Fruit fly (Drosophila melanogaster) whole organism, embryonic: ENCODE measurements around the gene scrt.

ENCODE experiments used
- Abd-B ChIP-seq: fragments of 200-800 bp; sonication (Bioruptor generic); optimal IDR thresholded peaks from 2 replicates; lab custom pipeline; 2018; ENCODE audit warnings: missing biosample characterization, mild to moderate bottlenecking, missing genetic modification characterization, moderate library complexity
- Atf6 ChIP-seq: fragments of 200-800 bp; sonication (Bioruptor generic); IDR thresholded peaks from 2 replicates; pipeline ENCODE4 v1.3.6; 2022; ENCODE audit warnings: missing biosample characterization, missing genetic modification characterization
- B-H1 ChIP-seq: fragments of 200-800 bp; sonication (Bioruptor generic); IDR thresholded peaks from 3 replicates; pipeline ENCODE4 v1.3.6; 2022; ENCODE audit warnings: missing biosample characterization, missing genetic modification characterization
- BtbVII ChIP-seq: fragments of 200-800 bp; sonication (Bioruptor generic); optimal IDR thresholded peaks from 3 replicates; lab custom pipeline; 2017; ENCODE audit warnings: missing biosample characterization, mild to moderate bottlenecking, missing genetic modification characterization
- CG11560 ChIP-seq: fragments of 200-800 bp; sonication (Bioruptor generic); IDR thresholded peaks from 3 replicates; pipeline ENCODE4 v1.3.6; 2022; ENCODE audit warnings: missing biosample characterization, missing genetic modification characterization
- CG1233 ChIP-seq: fragments of 200-800 bp; sonication (Bioruptor generic); optimal IDR thresholded peaks from 4 replicates; lab custom pipeline; 2018; ENCODE audit warnings: missing biosample characterization, mild to moderate bottlenecking, missing genetic modification characterization
- CG12942 ChIP-seq: fragments of 200-800 bp; sonication (Bioruptor generic); optimal IDR thresholded peaks from 3 replicates; lab custom pipeline; 2016; ENCODE audit warnings: missing biosample characterization, missing genetic modification characterization
- CG13424 ChIP-seq: fragments of 200-800 bp; sonication (Bioruptor generic); optimal IDR thresholded peaks from 2 replicates; lab custom pipeline; 2019; ENCODE audit warnings: missing biosample characterization, mild to moderate bottlenecking, missing genetic modification characterization, moderate library complexity
- CG14965 ChIP-seq: fragments of 200-800 bp; sonication (Bioruptor generic); optimal IDR thresholded peaks from 2 replicates; lab custom pipeline; 2016; ENCODE audit warnings: missing biosample characterization, missing genetic modification characterization, borderline replicate concordance
- CG16815 ChIP-seq: fragments of 200-800 bp; sonication (Bioruptor generic); optimal IDR thresholded peaks from 3 replicates; lab custom pipeline; 2017; ENCODE audit warnings: missing biosample characterization, mild to moderate bottlenecking, missing genetic modification characterization
- CG18599 ChIP-seq: fragments of 200-800 bp; sonication (Bioruptor generic); optimal IDR thresholded peaks from 3 replicates; lab custom pipeline; 2017; ENCODE audit warnings: missing biosample characterization, missing genetic modification characterization, mild to moderate bottlenecking, moderate library complexity, missing genetic modification reagents
- CG3065 ChIP-seq: fragments of 200-800 bp; sonication (Bioruptor generic); optimal IDR thresholded peaks from 2 replicates; lab custom pipeline; 2016; ENCODE audit warnings: missing biosample characterization, missing genetic modification characterization
- CG31224 ChIP-seq: fragments of 200-800 bp; sonication (Bioruptor generic); IDR thresholded peaks from 2 replicates; pipeline ENCODE4 v1.3.6; 2022; ENCODE audit warnings: missing biosample characterization, missing genetic modification characterization
- CG31441 ChIP-seq: fragments of 200-800 bp; sonication (Bioruptor generic); IDR thresholded peaks from 2 replicates; pipeline ENCODE4 v1.3.6; 2022; ENCODE audit warnings: missing biosample characterization, missing genetic modification characterization
- CG3407 ChIP-seq: fragments of 200-800 bp; sonication (Bioruptor generic); optimal IDR thresholded peaks from 2 replicates; lab custom pipeline; 2018; ENCODE audit warnings: missing biosample characterization, mild to moderate bottlenecking, missing genetic modification characterization
- CG3726 ChIP-seq: fragments of 200-800 bp; sonication (Bioruptor generic); IDR thresholded peaks from 3 replicates; pipeline ENCODE4, ENCODE4 v1.3.6; 2022; ENCODE audit warnings: missing biosample characterization, missing genetic modification characterization
- CG4360 ChIP-seq: fragments of 200-800 bp; sonication (Bioruptor generic); IDR thresholded peaks from 2 replicates; pipeline ENCODE4 v1.3.6; 2022; ENCODE audit warnings: missing biosample characterization, missing genetic modification characterization
- CG4617 ChIP-seq: fragments of 200-800 bp; sonication (Bioruptor generic); optimal IDR thresholded peaks from 3 replicates; lab custom pipeline; 2016; ENCODE audit warnings: missing biosample characterization, missing genetic modification characterization, borderline replicate concordance
- CG6683 ChIP-seq: fragments of 200-800 bp; sonication (Bioruptor generic); optimal IDR thresholded peaks from 2 replicates; lab custom pipeline; 2017; ENCODE audit warnings: missing biosample characterization, mild to moderate bottlenecking, missing genetic modification characterization, missing genetic modification reagents
- CG9609 ChIP-seq: fragments of 200-800 bp; sonication (Bioruptor generic); optimal IDR thresholded peaks from 3 replicates; lab custom pipeline; 2016; ENCODE audit warnings: missing biosample characterization, missing genetic modification characterization
- Camta ChIP-seq: fragments of 200-800 bp; sonication (Bioruptor generic); optimal IDR thresholded peaks from 2 replicates; lab custom pipeline; 2016; ENCODE audit warnings: missing biosample characterization, missing genetic modification characterization
- E2f1 ChIP-seq: fragments of 200-800 bp; sonication (Bioruptor generic); IDR thresholded peaks from 2 replicates; pipeline ENCODE4 v1.3.6; 2022; ENCODE audit warnings: missing biosample characterization, missing genetic modification characterization
- Fer2 ChIP-seq: fragments of 200-800 bp; sonication (Bioruptor generic); optimal IDR thresholded peaks from 2 replicates; lab custom pipeline; 2018; ENCODE audit warnings: missing biosample characterization, mild to moderate bottlenecking, missing genetic modification characterization, moderate library complexity
- HLH4C ChIP-seq: fragments of 200-800 bp; sonication (Bioruptor generic); IDR thresholded peaks from 3 replicates; pipeline ENCODE4 v1.3.6; 2022; ENCODE audit warnings: missing biosample characterization, missing genetic modification characterization; ENCODE audit not compliant: partially characterized antibody
- Nf-YA ChIP-seq: fragments of 200-800 bp; sonication (Bioruptor generic); IDR thresholded peaks from 2 replicates; pipeline ENCODE4 v1.3.6; 2022; ENCODE audit warnings: missing biosample characterization, missing genetic modification characterization
- Oaz ChIP-seq: fragments of 200-800 bp; sonication (Bioruptor generic); IDR thresholded peaks from 2 replicates; pipeline ENCODE4 v1.3.6; 2022; ENCODE audit warnings: missing biosample characterization, missing genetic modification characterization
- Poxn ChIP-seq: fragments of 200-800 bp; sonication (Bioruptor generic); IDR thresholded peaks from 2 replicates; pipeline ENCODE4 v1.3.6; 2022; ENCODE audit warnings: missing biosample characterization, missing genetic modification characterization
- Ravus ChIP-seq: fragments of 200-800 bp; sonication (Bioruptor generic); IDR thresholded peaks from 2 replicates; pipeline ENCODE4 v1.3.6; 2022; ENCODE audit warnings: missing biosample characterization, missing genetic modification characterization
- bab2 ChIP-seq: fragments of 200-800 bp; sonication (Bioruptor generic); optimal IDR thresholded peaks from 2 replicates; lab custom pipeline; 2016; ENCODE audit warnings: missing biosample characterization, missing genetic modification characterization
- bbx ChIP-seq: fragments of 200-800 bp; sonication (Bioruptor generic); IDR thresholded peaks from 2 replicates; pipeline ENCODE4 v1.3.6; 2022; ENCODE audit warnings: missing biosample characterization, missing genetic modification characterization; ENCODE audit not compliant: partially characterized antibody
- chinmo ChIP-seq: fragments of 200-800 bp; sonication (Bioruptor generic); IDR thresholded peaks from 4 replicates; pipeline ENCODE4 v1.3.6; 2022; ENCODE audit warnings: missing biosample characterization, missing genetic modification characterization; ENCODE audit not compliant: partially characterized antibody
- dmrt11E ChIP-seq: fragments of 200-800 bp; sonication (Bioruptor generic); optimal IDR thresholded peaks from 3 replicates; lab custom pipeline; 2018; ENCODE audit warnings: missing biosample characterization, mild to moderate bottlenecking, missing genetic modification characterization, moderate library complexity
- fd3F ChIP-seq: fragments of 200-800 bp; sonication (Bioruptor generic); optimal IDR thresholded peaks from 2 replicates; lab custom pipeline; 2018; ENCODE audit warnings: missing biosample characterization, mild to moderate bottlenecking, missing genetic modification characterization, moderate library complexity
- fd96Cb ChIP-seq: fragments of 200-800 bp; sonication (Bioruptor generic); optimal IDR thresholded peaks from 2 replicates; lab custom pipeline; 2018; ENCODE audit warnings: missing biosample characterization, mild to moderate bottlenecking, missing genetic modification characterization, moderate library complexity
- gcm ChIP-seq: fragments of 200-800 bp; sonication (Bioruptor generic); optimal IDR thresholded peaks from 2 replicates; lab custom pipeline; 2019; ENCODE audit warnings: missing biosample characterization, mild to moderate bottlenecking, missing genetic modification characterization, moderate library complexity
- gro ChIP-seq: fragments of 200-800 bp; sonication (Bioruptor generic); optimal IDR thresholded peaks from 2 replicates; lab custom pipeline; 2016; ENCODE audit warnings: missing biosample characterization, missing genetic modification characterization
- hb ChIP-seq: fragments of 200-800 bp; sonication (Bioruptor generic); IDR thresholded peaks from 3 replicates; pipeline ENCODE4 v1.3.6; 2022; ENCODE audit warnings: missing biosample characterization, missing genetic modification characterization; ENCODE audit not compliant: partially characterized antibody
- jigr1 ChIP-seq: fragments of 200-800 bp; sonication (Bioruptor generic); IDR thresholded peaks from 3 replicates; pipeline ENCODE4 v1.3.6; 2022; ENCODE audit warnings: missing biosample characterization, missing genetic modification characterization
- kah ChIP-seq: fragments of 200-800 bp; sonication (Bioruptor generic); optimal IDR thresholded peaks from 2 replicates; lab custom pipeline; 2018; ENCODE audit warnings: missing biosample characterization, mild to moderate bottlenecking, missing genetic modification characterization
- kay ChIP-seq: fragments of 200-800 bp; sonication (Bioruptor generic); optimal IDR thresholded peaks from 2 replicates; lab custom pipeline; 2016; ENCODE audit warnings: missing biosample characterization, missing genetic modification characterization
- ken ChIP-seq: fragments of 200-800 bp; sonication (Bioruptor generic); IDR thresholded peaks from 3 replicates; pipeline ENCODE4 v1.3.6; 2022; ENCODE audit warnings: missing biosample characterization, missing genetic modification characterization
- knrl ChIP-seq: fragments of 200-800 bp; sonication (Bioruptor generic); IDR thresholded peaks from 3 replicates; pipeline ENCODE4 v1.3.6; 2022; ENCODE audit warnings: missing biosample characterization, missing genetic modification characterization; ENCODE audit not compliant: partially characterized antibody
- luna ChIP-seq: fragments of 200-800 bp; sonication (Bioruptor generic); optimal IDR thresholded peaks from 2 replicates; lab custom pipeline; 2016; ENCODE audit warnings: missing biosample characterization, missing genetic modification characterization
- maf-S ChIP-seq: fragments of 200-800 bp; sonication (Bioruptor generic); optimal IDR thresholded peaks from 2 replicates; lab custom pipeline; 2016; ENCODE audit warnings: missing biosample characterization, missing genetic modification characterization
- onecut ChIP-seq: fragments of 200-800 bp; sonication (Bioruptor generic); IDR thresholded peaks from 2 replicates; pipeline ENCODE4 v1.3.6; 2022; ENCODE audit warnings: missing biosample characterization, missing genetic modification characterization
- p53 ChIP-seq: fragments of 200-800 bp; sonication (Bioruptor generic); optimal IDR thresholded peaks from 2 replicates; lab custom pipeline; 2016; ENCODE audit warnings: missing biosample characterization, missing genetic modification characterization
- slou ChIP-seq: fragments of 200-800 bp; sonication (Bioruptor generic); optimal IDR thresholded peaks from 3 replicates; lab custom pipeline; 2016; ENCODE audit warnings: missing biosample characterization, missing genetic modification characterization
- wdn ChIP-seq: fragments of 200-800 bp; sonication (Bioruptor generic); IDR thresholded peaks from 2 replicates; pipeline ENCODE4 v1.3.6; 2022; ENCODE audit warnings: missing biosample characterization, missing genetic modification characterization
- zfh2 ChIP-seq: fragments of 200-800 bp; sonication (Bioruptor generic); optimal IDR thresholded peaks from 2 replicates; lab custom pipeline; 2016; ENCODE audit warnings: missing biosample characterization, missing genetic modification characterization

The scrt gene

DNA sequence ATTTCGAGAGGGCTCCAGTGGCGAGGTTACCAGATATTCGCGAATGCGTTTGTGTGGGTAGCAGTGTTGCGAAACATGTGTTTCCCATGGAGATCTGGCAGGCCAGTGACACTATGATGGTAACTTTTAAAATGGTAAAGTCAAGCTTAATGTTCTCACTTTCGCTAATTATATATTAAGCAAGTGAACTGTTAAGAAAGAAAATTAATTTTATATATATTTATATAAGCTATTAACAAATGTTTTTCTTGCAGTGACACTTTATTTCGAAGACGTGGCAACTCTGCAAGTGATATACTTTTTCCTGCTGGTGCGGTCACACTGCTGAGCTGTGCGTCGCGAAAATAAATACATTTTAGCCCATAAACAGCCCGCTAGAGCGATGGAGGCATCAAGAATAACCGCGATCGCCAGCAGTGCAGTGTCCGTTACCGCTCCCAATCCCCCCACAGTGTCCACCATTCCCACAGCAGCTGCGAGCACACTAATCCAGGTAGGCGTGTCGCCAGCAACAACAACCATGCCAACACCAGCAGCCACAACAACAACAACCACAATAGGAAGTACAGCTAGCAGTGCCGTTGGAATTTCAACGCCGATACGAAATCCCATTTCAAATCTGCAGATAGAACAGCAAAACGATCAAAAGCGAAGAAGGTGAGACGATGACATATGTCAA is 56.7 kb downstream of the scrt start, which contains the start of the genes CG11593 and Rcd5 (continued):
- TF ChIP-seq CG3065: peak; percentile 80
- TF ChIP-seq wdn (GFP tag; lab: Robert Waterston, UW): peak; percentile 81
- TF ChIP-seq CG4360 (GFP tag; lab: Robert Waterston, UW): peak; percentile 100
- peak; percentile 42 for TF ChIP-seq bab2
- TF ChIP-seq CG9609 (GFP tag; lab: Kevin White, UChicago): peak; percentile 48
- peak; percentile 53 for TF ChIP-seq CG18599
- TF ChIP-seq CG3407 (GFP tag; lab: Kevin White, UChicago): peak; percentile 59
- no peak for TF ChIP-seq CG31441 (GFP tag; lab: Robert Waterston, UW)
- peak; percentile 32 for TF ChIP-seq slou (GFP tag; lab: Kevin White, UChicago)
- TF ChIP-seq CG3726: peak; percentile 55; the same call in 1 of the 3 replicates
- TF ChIP-seq CG4617 (GFP tag; lab: Kevin White, UChicago): peak; percentile 96
- TF ChIP-seq bbx (GFP tag; lab: Robert Waterston, UW): no peak
- TF ChIP-seq Fer2 (tag; lab: Kevin White, UChicago): peak; percentile 24
- TF ChIP-seq zfh2 (GFP tag; lab: Kevin White, UChicago): peak; percentile 45
- TF ChIP-seq CG31224: peak; percentile 75
- peak; percentile 65 for TF ChIP-seq B-H1 (GFP tag; lab: Robert Waterston, UW)
- TF ChIP-seq hb: no peak
- no peak for TF ChIP-seq CG14965 (GFP tag; lab: Kevin White, UChicago)
- TF ChIP-seq luna (GFP tag; lab: Kevin White, UChicago): no peak
- no peak for TF ChIP-seq Camta (GFP tag; lab: Kevin White, UChicago)
- peak; percentile 86 for TF ChIP-seq ken
- peak; percentile 62 for TF ChIP-seq Atf6 (GFP tag; lab: Robert Waterston, UW)
- no peak for TF ChIP-seq gro (GFP tag; lab: Kevin White, UChicago)
- TF ChIP-seq gcm: no peak
- TF ChIP-seq Oaz (GFP tag; lab: Robert Waterston, UW): peak; percentile 68
- TF ChIP-seq fd3F: peak; percentile 63
- peak; percentile 75 for TF ChIP-seq CG12942 (GFP tag; lab: Kevin White, UChicago)
- peak; percentile 54 for TF ChIP-seq Ravus
- peak; percentile 53; the same call in 2 of the 3 replicates for TF ChIP-seq knrl (GFP tag; lab: Robert Waterston, UW)
- TF ChIP-seq fd96Cb (tag; lab: Kevin White, UChicago): peak; percentile 47
- peak; percentile 83 for TF ChIP-seq E2f1 (GFP tag; lab: Robert Waterston, UW)
- peak; percentile 63; the same call in 1 of the 3 replicates for TF ChIP-seq jigr1
- TF ChIP-seq chinmo (GFP tag; lab: Robert Waterston, UW): 0 out of 4 replicates have a peak, but pooled peaks have one; percentile 23
- TF ChIP-seq CG6683 (GFP tag; lab: Kevin White, UChicago): no peak
- peak; percentile 77; the same call in 2 of the 3 replicates for TF ChIP-seq CG11560 (tag; lab: Robert Waterston, UW)
- TF ChIP-seq p53 (GFP tag; lab: Kevin White, UChicago): no peak
- peak; percentile 41; the same call in 1 of the 2 replicates for TF ChIP-seq Nf-YA (GFP tag; lab: Robert Waterston, UW)
- peak; percentile 60; the same call in 1 of the 2 replicates for TF ChIP-seq Poxn (GFP tag; lab: Robert Waterston, UW)
- peak; percentile 8 for TF ChIP-seq CG1233 (GFP tag; lab: Kevin White, UChicago)
- peak; percentile 48 for TF ChIP-seq CG16815 (GFP tag; lab: Kevin White, UChicago)
- TF ChIP-seq Abd-B: peak; percentile 76
- TF ChIP-seq kay: peak; percentile 75
- TF ChIP-seq BtbVII (GFP tag; lab: Kevin White, UChicago): no peak
- no peak for TF ChIP-seq onecut (GFP tag; lab: Robert Waterston, UW)
- peak; percentile 65 for TF ChIP-seq dmrt11E
- no peak for TF ChIP-seq kah (GFP tag; lab: Kevin White, UChicago)
- peak; percentile 8 for TF ChIP-seq maf-S
- TF ChIP-seq CG13424 (tag; lab: Kevin White, UChicago): peak; percentile 69
- TF ChIP-seq HLH4C: peak; percentile 45; the same call in 1 of the 3 replicates
